Worm (Caenorhabditis elegans) whole organism, late embryonic: ENCODE data around the gene F26F2.5.
"Not testable (repeated sequence)": the region's sequence is repeated elsewhere in the genome, so short reads cannot be mapped to it uniquely, and the experiment has no call there.

Experiments
- C08G9.2 ChIP-seq: sonication (generic microtip); optimal IDR thresholded peaks from 2 replicates; lab custom pipeline; 2016; ENCODE audit warnings: mild to moderate bottlenecking, missing genetic modification characterization, moderate library complexity, missing compliant biosample characterization
- C38D4.7 ChIP-seq: fragments of 200-800 bp; sonication (Bioruptor generic); optimal IDR thresholded peaks from 2 replicates; lab custom pipeline; 2018; ENCODE audit warnings: mild to moderate bottlenecking, missing genetic modification characterization, moderate library complexity, missing compliant biosample characterization
- K02D7.2 ChIP-seq: sonication (generic microtip); optimal IDR thresholded peaks from 2 replicates; lab custom pipeline; 2017; ENCODE audit warnings: mild to moderate bottlenecking, missing genetic modification characterization, missing compliant biosample characterization
- K09A11.1 ChIP-seq: sonication (generic microtip); optimal IDR thresholded peaks from 2 replicates; lab custom pipeline; 2017; ENCODE audit warnings: antibody characterized with exemption, mild to moderate bottlenecking, missing genetic modification characterization, missing compliant biosample characterization; ENCODE audit not compliant: insufficient read depth
- T23F11.4 ChIP-seq: fragments of 200-800 bp; sonication (Bioruptor generic); optimal IDR thresholded peaks from 2 replicates; lab custom pipeline; 2018; ENCODE audit warnings: mild to moderate bottlenecking, missing genetic modification characterization, missing compliant biosample characterization
- ceh-14 ChIP-seq: sonication (generic microtip); optimal IDR thresholded peaks from 2 replicates; lab custom pipeline; 2016; ENCODE audit warnings: missing genotype, missing genetic modification characterization, missing compliant biosample characterization
- ceh-19 ChIP-seq: fragments of 200-800 bp; sonication (Bioruptor generic); optimal IDR thresholded peaks from 2 replicates; lab custom pipeline; 2018; ENCODE audit warnings: mild to moderate bottlenecking, missing genetic modification characterization, missing compliant biosample characterization
- ceh-31 ChIP-seq: sonication (generic microtip); optimal IDR thresholded peaks from 2 replicates; lab custom pipeline; 2016; ENCODE audit warnings: missing genetic modification characterization, missing compliant biosample characterization
- ceh-34 ChIP-seq: sonication (generic microtip); optimal IDR thresholded peaks from 2 replicates; lab custom pipeline; 2016; ENCODE audit warnings: mild to moderate bottlenecking, missing genetic modification characterization, missing compliant biosample characterization
- ceh-45 ChIP-seq: fragments of 200-800 bp; sonication (Bioruptor generic); IDR thresholded peaks from 2 replicates; pipeline ENCODE4 v1.3.6; 2022; ENCODE audit warnings: missing genetic modification reagents, missing genetic modification characterization, missing compliant biosample characterization
- ceh-48 ChIP-seq: sonication (generic microtip); optimal IDR thresholded peaks from 2 replicates; lab custom pipeline; 2016; ENCODE audit warnings: missing genetic modification characterization, inconsistent platforms, missing compliant biosample characterization
- ceh-6 ChIP-seq: fragments of 200-800 bp; sonication (Bioruptor generic); optimal IDR thresholded peaks from 2 replicates; lab custom pipeline; 2018; ENCODE audit warnings: mild to moderate bottlenecking, missing genetic modification characterization, missing compliant biosample characterization
- dmd-4 ChIP-seq: sonication (generic microtip); optimal IDR thresholded peaks from 2 replicates; lab custom pipeline; 2016; ENCODE audit warnings: borderline replicate concordance, missing genetic modification characterization, missing compliant biosample characterization
- dve-1 ChIP-seq: sonication (generic microtip); optimal IDR thresholded peaks from 2 replicates; lab custom pipeline; 2017; ENCODE audit warnings: antibody characterized with exemption, mild to moderate bottlenecking, missing genetic modification characterization, missing compliant biosample characterization
- elt-2 ChIP-seq: sonication (generic microtip); optimal IDR thresholded peaks from 2 replicates; lab custom pipeline; 2016; ENCODE audit warnings: missing genetic modification reagents, missing genetic modification characterization, missing compliant biosample characterization
- eyg-1 ChIP-seq: sonication (generic microtip); optimal IDR thresholded peaks from 2 replicates; lab custom pipeline; 2016; ENCODE audit warnings: missing genotype, missing genetic modification characterization, missing compliant biosample characterization
- fax-1 ChIP-seq: sonication (generic microtip); optimal IDR thresholded peaks from 2 replicates; lab custom pipeline; 2016; ENCODE audit warnings: missing genotype, missing genetic modification characterization, missing compliant biosample characterization
- fkh-10 ChIP-seq: fragments of 150-350 bp; optimal IDR thresholded peaks from 2 replicates; lab custom pipeline; 2014; ENCODE audit warnings: missing biosample characterization, missing genetic modification reagents, missing genetic modification characterization
- hlh-8 ChIP-seq: sonication (generic microtip); optimal IDR thresholded peaks from 2 replicates; lab custom pipeline; 2016; ENCODE audit warnings: missing genotype, missing genetic modification characterization, missing compliant biosample characterization
- lim-6 ChIP-seq: sonication (generic microtip); optimal IDR thresholded peaks from 2 replicates; lab custom pipeline; 2016; ENCODE audit warnings: missing genetic modification characterization, missing compliant biosample characterization
- nfya-1 ChIP-seq: sonication (generic microtip); optimal IDR thresholded peaks from 2 replicates; lab custom pipeline; 2017; ENCODE audit warnings: missing genetic modification characterization, mild to moderate bottlenecking, missing compliant biosample characterization, antibody characterized with exemption, moderate library complexity
- nhr-232 ChIP-seq: sonication (generic microtip); optimal IDR thresholded peaks from 2 replicates; lab custom pipeline; 2016; ENCODE audit warnings: missing genetic modification characterization, missing compliant biosample characterization
- pha-2 ChIP-seq: sonication (generic microtip); optimal IDR thresholded peaks from 2 replicates; lab custom pipeline; 2017; ENCODE audit warnings: mild to moderate bottlenecking, missing genetic modification characterization, missing compliant biosample characterization
- pqm-1 ChIP-seq: sonication (generic microtip); optimal IDR thresholded peaks from 2 replicates; lab custom pipeline; 2016; ENCODE audit warnings: missing genetic modification characterization, missing compliant biosample characterization
- rnt-1 ChIP-seq: sonication (generic microtip); optimal IDR thresholded peaks from 2 replicates; lab custom pipeline; 2016; ENCODE audit warnings: missing genetic modification characterization, missing compliant biosample characterization
- sdc-2 ChIP-seq: sonication (generic microtip); optimal IDR thresholded peaks from 2 replicates; lab custom pipeline; 2016; ENCODE audit warnings: missing genotype, missing genetic modification characterization, missing compliant biosample characterization
- sox-2 ChIP-seq: fragments of 200-800 bp; sonication (Bioruptor generic); IDR thresholded peaks from 2 replicates; pipeline ENCODE4 v1.3.6; 2022; ENCODE audit warnings: missing genetic modification reagents, missing genetic modification characterization, missing compliant biosample characterization
- tbx-2 ChIP-seq: sonication (generic microtip); optimal IDR thresholded peaks from 2 replicates; lab custom pipeline; 2016; ENCODE audit warnings: missing genetic modification characterization, missing compliant biosample characterization
- tbx-7 ChIP-seq: sonication (generic microtip); optimal IDR thresholded peaks from 2 replicates; lab custom pipeline; 2016; ENCODE audit warnings: missing genotype, missing genetic modification characterization, missing compliant biosample characterization
- ttx-3 ChIP-seq: sonication (generic microtip); optimal IDR thresholded peaks from 2 replicates; lab custom pipeline; 2016; ENCODE audit warnings: missing genetic modification reagents, missing genetic modification characterization, missing compliant biosample characterization
- unc-3 ChIP-seq, 2 experiments: fragments of 200-800 bp in 1 of 2; sonication (Bioruptor generic) in 1 of 2; sonication (generic microtip) in 1 of 2; conservative IDR thresholded peaks in 1 of 2; optimal IDR thresholded peaks in 1 of 2; 2 replicates each; pipeline versions ENCODE4 v1.3.6 to Lab custom; 2016 to 2022; ENCODE audit warnings: missing compliant biosample characterization in 2 of 2, missing genetic modification characterization in 2 of 2, missing genetic modification reagents in 1 of 2
- unc-55 ChIP-seq: sonication (generic microtip); optimal IDR thresholded peaks from 2 replicates; lab custom pipeline; 2017; ENCODE audit warnings: missing biosample characterization, missing genetic modification reagents, missing genetic modification characterization
- unc-86 ChIP-seq: sonication (generic microtip); optimal IDR thresholded peaks from 2 replicates; lab custom pipeline; 2016; ENCODE audit warnings: missing genetic modification characterization, missing compliant biosample characterization
- zip-5 ChIP-seq: sonication (generic microtip); optimal IDR thresholded peaks from 2 replicates; lab custom pipeline; 2016; ENCODE audit warnings: missing genetic modification characterization, missing compliant biosample characterization

Gene F26F2.5

ce11 chrV:20561795-20562194, 11.7 kb upstream of the F26F2.5 start, which contains the start of gene F26F2.1:
TSS of gene F26F2.1 (minus strand) at chrV:20561895.
- no peak for TF ChIP-seq lim-6 (tag; lab: Kevin White, UChicago)

DNA sequence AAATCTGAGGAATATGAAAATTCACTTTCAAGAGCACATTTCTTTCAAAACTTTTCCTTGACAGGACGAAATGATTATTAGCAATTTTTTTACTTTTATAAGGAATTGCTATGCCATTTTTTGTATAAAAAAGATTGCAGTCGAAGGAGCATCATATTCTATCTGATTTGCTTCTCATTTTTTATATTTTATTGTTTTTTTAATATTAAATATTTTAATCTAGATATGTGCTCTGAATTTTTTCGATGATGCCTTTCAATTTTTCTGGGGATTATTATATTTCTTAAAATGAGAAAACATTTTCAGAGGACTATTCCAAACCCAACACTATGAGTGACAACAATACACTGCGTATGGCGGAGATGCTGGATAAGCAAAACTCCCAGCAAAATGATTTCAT, 9.4 kb upstream of the F26F2.5 start, which contains the start of gene F26F2.13:
Gene F26F2.13, plus strand, starts transcription at position 301 of the 400 bp plus-strand sequence.
- TF ChIP-seq ttx-3 (tag; lab: Kevin White, UChicago); unc-3 (GFP tag; conservative IDR thresholded peaks at IDR 0.05; lab: Robert Waterston, UW); unc-3 (tag; optimal IDR thresholded peaks at IDR 0.05; lab: Kevin White, UChicago); nfya-1: not testable (repeated sequence)

- TF ChIP-seq ceh-48 = no peak
- TF ChIP-seq fkh-10 = no peak
- no peak for TF ChIP-seq T23F11.4 (GFP tag; lab: Kevin White, UChicago)
- no peak for TF ChIP-seq dmd-4 (tag; lab: Kevin White, UChicago)
- TF ChIP-seq fax-1 (tag; lab: Kevin White, UChicago) = no peak
- TF ChIP-seq rnt-1 (tag; lab: Kevin White, UChicago) = no peak
- no peak for TF ChIP-seq ceh-34 (tag; lab: Kevin White, UChicago)
- TF ChIP-seq C08G9.2 (tag; lab: Kevin White, UChicago) = no peak
- TF ChIP-seq ceh-45 = no peak
- TF ChIP-seq pqm-1 = no peak
- TF ChIP-seq dve-1 (tag; lab: Kevin White, UChicago) = no peak
- TF ChIP-seq ceh-14 = no peak
- TF ChIP-seq eyg-1 = no peak
- no peak for TF ChIP-seq ceh-31
- TF ChIP-seq K09A11.1 (tag; lab: Kevin White, UChicago) = no peak
- no peak for TF ChIP-seq tbx-7 (tag; lab: Kevin White, UChicago)
Measured at ce11 chrV:20566454-20566853, 7.0 kb upstream of the F26F2.5 start, which contains the start of gene F26F2.3. TSS of gene F26F2.3 (minus strand) at chrV:20566554.

ce11 chrV:20568995-20569394, 4.5 kb upstream of the F26F2.5 start, which contains the start of gene F26F2.4:
TSS of gene F26F2.4 (plus strand) at chrV:20569295.
- not testable (repeated sequence) for TF ChIP-seq C38D4.7 (GFP tag; lab: Kevin White, UChicago); tbx-2 (tag; lab: Kevin White, UChicago); unc-86 (tag; lab: Kevin White, UChicago)

DNA sequence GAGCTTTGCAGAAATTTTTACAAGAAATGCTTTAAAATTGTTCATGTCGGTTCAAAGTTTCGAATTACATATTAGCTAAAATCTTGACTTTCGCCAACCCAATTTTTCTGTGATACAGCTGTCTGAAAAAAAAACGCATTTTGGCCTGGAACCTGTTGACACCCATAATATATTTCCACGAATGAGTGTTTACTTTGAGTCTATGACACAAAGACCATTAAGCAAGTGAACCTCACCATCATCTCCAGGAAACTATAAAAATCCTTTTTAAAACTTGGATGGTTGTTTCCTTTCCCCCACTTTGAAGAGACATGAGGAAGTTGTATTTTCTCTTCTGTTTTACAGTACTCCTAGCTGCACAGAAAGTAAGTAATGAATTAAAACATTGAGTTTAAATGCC, 822 bp downstream of the F26F2.5 start, which contains the start of gene clec-263:
Gene clec-263, plus strand, starts transcription at position 301 of the 400 bp plus-strand sequence.
- TF ChIP-seq pha-2 (no peak), pqm-1 (no peak), unc-55 (GFP tag; lab: Kevin White, UChicago) (no peak), sdc-2 (tag; lab: Kevin White, UChicago) (no peak), hlh-8 (no peak), elt-2 (tag; lab: Kevin White, UChicago) (no peak), ceh-34 (tag; lab: Kevin White, UChicago) (no peak), nhr-232 (tag; lab: Kevin White, UChicago) (no peak), ceh-31 (no peak), unc-86 (tag; lab: Kevin White, UChicago) (no peak), sox-2 (no peak), fax-1 (tag; lab: Kevin White, UChicago) (no peak), K02D7.2 (no peak)

DNA sequence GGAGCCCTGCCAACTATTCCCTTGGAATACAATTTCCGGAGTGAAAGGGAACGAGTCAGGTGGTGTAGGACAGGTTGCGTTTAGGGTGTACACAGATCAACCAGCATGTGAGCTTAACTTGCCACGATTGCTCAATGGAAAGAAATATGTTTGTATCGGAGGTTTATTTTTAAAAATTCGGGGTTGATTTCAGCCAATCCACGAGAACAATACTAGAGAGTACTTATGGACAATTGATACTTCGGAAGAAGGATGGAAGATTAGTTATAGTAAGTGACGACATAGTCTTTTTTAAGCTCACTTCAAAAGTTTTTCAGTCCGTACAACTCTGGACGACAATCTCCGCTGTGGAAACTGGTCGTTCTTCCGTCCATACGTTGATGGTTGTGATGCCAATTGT, 1.4 kb downstream of the F26F2.5 start:
- no peak for TF ChIP-seq ceh-19 (GFP tag; lab: Kevin White, UChicago)
- no peak for TF ChIP-seq ceh-6
- TF ChIP-seq nfya-1 = no peak
- no peak for TF ChIP-seq zip-5 (tag; lab: Kevin White, UChicago)
- TF ChIP-seq sox-2 = no peak
